In genomic region chr3L:11003980-11004379, dm6 we compare ENCODE assay signal across 1 fruit fly cellular context.
TF ChIP-seq lines count a peak whose summit lies in the region.

No protein-coding gene starts in this region.

TF ChIP-seq in whole organism, embryonic, 481 proteins besides CTCF, POLR2A, EP300 and RAD21 (continued from another document):
- TF ChIP-seq gce (GFP tag; IDR thresholded peaks at IDR 0.05; lab: Robert Waterston, UW) = peak; percentile 45; the same call in 1 of the 3 replicates
- TF ChIP-seq lola (GFP tag; optimal IDR thresholded peaks at IDR 0.05; lab: Kevin White, UChicago) = peak in 1 of 3 experiments; percentile 1
- 0 out of 3 replicates have a peak, but pooled peaks have one; percentile 61 for TF ChIP-seq otp (GFP tag; IDR thresholded peaks at IDR 0.05; lab: Robert Waterston, UW)
- TF ChIP-seq CG5180 (GFP tag; optimal IDR thresholded peaks at IDR 0.05; lab: Kevin White, UChicago) = peak; percentile 7
- peak; percentile 49 for TF ChIP-seq cg (GFP tag; optimal IDR thresholded peaks at IDR 0.05; lab: Kevin White, UChicago)
- TF ChIP-seq kah (GFP tag; optimal IDR thresholded peaks at IDR 0.05; lab: Kevin White, UChicago) = no peak
- TF ChIP-seq Med (GFP tag; lab: Kevin White, UChicago) = peak; percentile 60
- TF ChIP-seq onecut (GFP tag; IDR thresholded peaks at IDR 0.05; lab: Robert Waterston, UW) = peak; percentile 30; the same call in 1 of the 2 replicates
- TF ChIP-seq kni (GFP tag; optimal IDR thresholded peaks at IDR 0.05; lab: Kevin White, UChicago) = peak; percentile 17
